Worm (Caenorhabditis elegans): ENCODE measurements around the gene agt-2.

The agt-2 gene

DNA sequence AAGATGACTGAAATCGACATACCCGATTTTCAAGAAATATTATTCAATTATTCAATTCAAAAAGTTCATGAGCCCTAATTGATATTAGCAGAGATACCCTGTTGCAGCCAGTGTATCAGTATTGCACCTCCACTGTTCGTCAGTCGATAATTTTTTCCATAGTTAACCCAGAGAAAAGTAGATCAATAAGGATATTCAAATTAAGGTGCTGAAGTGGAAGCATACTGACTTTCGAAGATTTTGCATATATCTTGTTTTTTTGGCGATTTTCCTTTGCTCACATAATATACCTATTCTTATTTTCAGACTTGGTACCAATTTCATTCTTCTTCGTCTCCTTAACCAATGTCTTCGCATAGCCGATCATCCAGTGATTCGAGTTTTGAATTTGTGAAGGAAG lies 45.3 kb upstream of the agt-2 start, which contains the start of gene EEED8.15:
TSS of gene EEED8.15 (plus strand) at position 301 of the 400 bp plus-strand sequence.
- TF ChIP-seq irx-1 (tag; optimal IDR thresholded peaks at IDR 0.05) (no peak), ama-1 (optimal IDR thresholded peaks at IDR 0.05) (no peak), nhr-237 (tag; optimal IDR thresholded peaks at IDR 0.05) (no peak), ceh-82 (tag; optimal IDR thresholded peaks at IDR 0.05) (no peak), tlp-1 (tag; optimal IDR thresholded peaks at IDR 0.05) (no peak), egl-27 (tag; optimal IDR thresholded peaks at IDR 0.05) (no peak), dsc-1 (tag; optimal IDR thresholded peaks at IDR 0.05) (no peak), unc-62 (GFP tag; optimal IDR thresholded peaks at IDR 0.05) (no peak), sup-37 (GFP tag; optimal IDR thresholded peaks at IDR 0.05) (no peak), blmp-1 (tag; optimal IDR thresholded peaks at IDR 0.05) (no peak), efl-1 (optimal IDR thresholded peaks at IDR 0.05) (no peak), efl-1 (GFP tag; optimal IDR thresholded peaks at IDR 0.05 in 1 of 2) (no peak), nhr-77 (tag; optimal IDR thresholded peaks at IDR 0.05) (no peak), pax-3 (tag; optimal IDR thresholded peaks at IDR 0.05) (no peak), swsn-7 (tag; optimal IDR thresholded peaks at IDR 0.05) (no peak), pqm-1 (tag; optimal IDR thresholded peaks at IDR 0.05) (no peak), mdl-1 (tag; optimal IDR thresholded peaks at IDR 0.05) (no peak)

ce11 chrII:5418317-5418716 lies 44.7 kb upstream of the agt-2 start:
- TF ChIP-seq aly-2 (tag; optimal IDR thresholded peaks at IDR 0.05) (no peak), vab-15 (tag; optimal IDR thresholded peaks at IDR 0.05) (no peak), lin-14 (GFP tag; optimal IDR thresholded peaks at IDR 0.05) (no peak), ztf-11 (tag; optimal IDR thresholded peaks at IDR 0.05) (no peak), efl-1 (optimal IDR thresholded peaks at IDR 0.05) (no peak), efl-1 (GFP tag; optimal IDR thresholded peaks at IDR 0.05 in 1 of 2) (no peak), snpc-4 (tag; optimal IDR thresholded peaks at IDR 0.05) (no peak), nhr-237 (tag; optimal IDR thresholded peaks at IDR 0.05) (no peak), sox-4 (tag; optimal IDR thresholded peaks at IDR 0.05) (no peak), hlh-17 (GFP tag; optimal IDR thresholded peaks at IDR 0.05; ENCODE audit: borderline replicate concordance) (no peak), egl-13 (tag; optimal IDR thresholded peaks at IDR 0.05) (no peak), C16A3.4 (tag; optimal IDR thresholded peaks at IDR 0.05) (no peak), ztf-4 (tag; optimal IDR thresholded peaks at IDR 0.05) (no peak), blmp-1 (tag; optimal IDR thresholded peaks at IDR 0.05) (no peak)

- TF ChIP-seq ceh-63 (GFP tag; optimal IDR thresholded peaks at IDR 0.05) = no peak
- TF ChIP-seq vab-15 (tag; optimal IDR thresholded peaks at IDR 0.05) = no peak
- no peak for TF ChIP-seq efl-1 (optimal IDR thresholded peaks at IDR 0.05)
- peak in 1 of 2 experiments; percentile 23 for TF ChIP-seq efl-1 (GFP tag; optimal IDR thresholded peaks at IDR 0.05 in 1 of 2)
- no peak for TF ChIP-seq dsc-1 (tag; optimal IDR thresholded peaks at IDR 0.05)
- no peak for TF ChIP-seq zag-1 (tag; optimal IDR thresholded peaks at IDR 0.05)
Observed at ce11 chrII:5417905-5418304, 44.3 kb upstream of the agt-2 start.

- TF ChIP-seq unc-98 (GFP tag; IDR thresholded peaks at IDR 0.05) = no peak
- peak in 1 of 6 experiments; percentile 2 for TF ChIP-seq elt-3 (tag; optimal IDR thresholded peaks at IDR 0.05)
- peak; percentile 14 for TF ChIP-seq blmp-1 (tag; optimal IDR thresholded peaks at IDR 0.05)
Observed at ce11 chrII:5416204-5416764, 42.7 kb upstream of the agt-2 start, which contains the start of gene EEED8.2. Gene EEED8.2, plus strand, starts transcription at chrII:5416714.

DNA sequence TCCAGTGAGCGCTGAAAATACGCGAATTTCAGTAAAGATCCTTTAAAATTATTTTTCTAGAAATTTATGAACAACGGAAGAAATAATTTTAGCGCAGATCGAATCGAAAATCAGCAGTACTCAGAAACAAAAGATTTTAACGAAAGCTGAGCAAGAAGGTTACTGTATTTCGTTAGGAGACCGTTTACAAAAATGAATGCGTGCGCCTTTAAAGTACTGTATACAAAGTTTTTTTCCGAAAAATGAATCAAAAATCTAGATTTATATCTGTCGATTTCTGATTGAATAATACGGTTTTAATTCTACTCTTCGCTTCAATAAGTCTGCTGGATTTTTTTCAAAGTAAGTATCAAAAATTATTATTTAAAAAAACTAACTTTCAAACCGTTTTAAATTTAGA lies 40.4 kb upstream of the agt-2 start, which contains the start of the genes EEED8.14 and EEED8.3:
TSS of gene EEED8.14 (minus strand) at position 13 of the 400 bp plus-strand sequence.
TSS of gene EEED8.3 (plus strand) at position 237 of the 400 bp plus-strand sequence.
- TF ChIP-seq dsc-1 (tag; optimal IDR thresholded peaks at IDR 0.05) (no peak), zip-4 (GFP tag; optimal IDR thresholded peaks at IDR 0.05) (no peak), tlp-1 (tag; optimal IDR thresholded peaks at IDR 0.05) (no peak), hlh-4 (tag; optimal IDR thresholded peaks at IDR 0.05) (no peak), pag-3 (tag; optimal IDR thresholded peaks at IDR 0.05; ENCODE audit: borderline replicate concordance, insufficient read depth) (no peak), sup-37 (GFP tag; optimal IDR thresholded peaks at IDR 0.05) (no peak), mef-2 (tag; optimal IDR thresholded peaks at IDR 0.05) (no peak), aha-1 (tag; optimal IDR thresholded peaks at IDR 0.05) (no peak)
